Fruit fly (Drosophila melanogaster): Measurements from ENCODE around the gene nesd.

nesd gene

dm6 chr2L:20080772-20081171, 13.0 kb upstream of the nesd start:
- no peak for TF ChIP-seq CG8478 (optimal IDR thresholded peaks at IDR 0.05)
- TF ChIP-seq CTCF (optimal IDR thresholded peaks at IDR 0.05), result no peak

dm6 chr2L:20082155-20082964, 11.4 kb upstream of the nesd start:
- TF ChIP-seq CG8478 (optimal IDR thresholded peaks at IDR 0.05), result no peak
- no peak for TF ChIP-seq CTCF (optimal IDR thresholded peaks at IDR 0.05)

DNA sequence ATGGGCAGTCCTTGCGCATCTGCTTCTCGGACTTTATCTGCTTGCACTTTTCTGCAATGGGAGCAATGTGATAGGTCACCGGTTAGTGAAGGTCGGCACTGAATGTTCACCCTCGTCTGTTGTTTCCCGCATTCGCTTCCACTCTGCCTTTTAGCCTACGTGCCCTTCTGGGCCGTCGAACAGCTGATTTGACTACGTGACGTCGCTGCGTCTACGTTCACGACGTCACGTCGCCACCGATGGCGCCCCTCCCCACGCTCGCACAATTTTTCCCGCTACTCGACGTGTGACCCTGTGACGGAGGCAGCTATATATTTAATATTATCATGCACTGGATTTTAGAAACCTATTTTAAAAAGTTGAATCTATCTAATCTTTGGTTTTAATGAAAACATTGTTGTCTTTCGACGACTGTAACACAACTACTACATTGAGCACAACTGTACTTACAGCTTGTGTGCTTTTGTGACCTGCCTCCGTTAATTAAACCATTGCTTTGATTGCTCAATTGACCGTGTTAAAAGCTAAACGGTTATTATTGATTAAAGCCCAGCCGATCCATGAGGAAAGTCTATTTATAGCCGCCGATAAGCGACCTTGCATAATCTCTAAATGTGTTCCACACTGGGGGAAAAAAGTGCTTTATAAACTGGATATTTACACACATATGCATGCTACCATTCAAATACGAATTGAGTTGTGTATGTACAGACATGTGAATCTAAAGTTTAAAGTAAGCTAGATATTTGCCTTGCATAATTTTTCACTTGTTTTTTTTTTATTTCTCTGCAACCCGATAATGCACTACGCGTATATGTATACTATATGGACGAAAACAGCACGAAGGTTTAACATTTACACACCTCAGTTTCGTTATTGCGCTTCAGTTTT, 10.6 kb upstream of the nesd start:
- TF ChIP-seq CTCF (optimal IDR thresholded peaks at IDR 0.05), result no peak
- no peak for TF ChIP-seq CG8478 (optimal IDR thresholded peaks at IDR 0.05)

- TF ChIP-seq CTCF (optimal IDR thresholded peaks at IDR 0.05), result no peak
Measured at dm6 chr2L:20084068-20084651, 9.6 kb upstream of the nesd start.

dm6 chr2L:20084785-20085555, 8.8 kb upstream of the nesd start, which contains the start of gene fok:
TSS of gene fok (minus strand) at chr2L:20085070.
- TF ChIP-seq CTCF (optimal IDR thresholded peaks at IDR 0.05) (no peak), CG8478 (optimal IDR thresholded peaks at IDR 0.05) (no peak)

- TF ChIP-seq CG8478 (optimal IDR thresholded peaks at IDR 0.05) (no peak), CTCF (optimal IDR thresholded peaks at IDR 0.05) (no peak)
Measured at dm6 chr2L:20086295-20087096, 7.3 kb upstream of the nesd start.

- TF ChIP-seq CG8478 (optimal IDR thresholded peaks at IDR 0.05), result no peak
- no peak for TF ChIP-seq CTCF (optimal IDR thresholded peaks at IDR 0.05)
Measured at dm6 chr2L:20091094-20091679, 2.6 kb upstream of the nesd start, which contains the start of the genes CG10747 and Pyroxd1. TSS of gene CG10747 (minus strand) at chr2L:20091348. TSS of gene Pyroxd1 (plus strand) at chr2L:20091435.

- no peak for TF ChIP-seq CTCF (optimal IDR thresholded peaks at IDR 0.05)
- no peak for TF ChIP-seq CG8478 (optimal IDR thresholded peaks at IDR 0.05)
Measured at dm6 chr2L:20097105-20097631, 3.4 kb downstream of the nesd start, which contains the start of the genes mRpS18B and Kua. TSS of gene mRpS18B (minus strand) at chr2L:20097253. TSS of gene Kua (plus strand) at chr2L:20097581.

DNA sequence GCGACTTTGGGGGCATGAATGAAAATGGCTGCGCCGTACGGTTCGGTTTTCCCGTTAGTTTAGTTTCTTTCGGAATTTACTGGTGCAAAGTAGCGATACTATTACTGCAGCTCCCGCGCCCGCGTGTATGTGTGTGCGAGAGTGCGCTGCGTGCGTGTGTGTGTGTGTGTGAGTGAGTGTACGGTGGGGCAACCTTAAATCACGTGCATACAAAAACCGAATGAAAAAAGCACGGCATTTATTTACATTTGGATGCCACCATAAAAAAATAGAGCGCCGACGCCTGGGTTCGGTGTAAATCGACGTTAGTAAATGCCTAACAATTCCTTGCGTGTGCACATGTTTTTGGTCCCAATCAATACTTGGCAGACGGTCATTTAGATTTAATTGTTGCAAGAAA, 4.0 kb downstream of the nesd start:
- no peak for TF ChIP-seq CTCF (optimal IDR thresholded peaks at IDR 0.05)

DNA sequence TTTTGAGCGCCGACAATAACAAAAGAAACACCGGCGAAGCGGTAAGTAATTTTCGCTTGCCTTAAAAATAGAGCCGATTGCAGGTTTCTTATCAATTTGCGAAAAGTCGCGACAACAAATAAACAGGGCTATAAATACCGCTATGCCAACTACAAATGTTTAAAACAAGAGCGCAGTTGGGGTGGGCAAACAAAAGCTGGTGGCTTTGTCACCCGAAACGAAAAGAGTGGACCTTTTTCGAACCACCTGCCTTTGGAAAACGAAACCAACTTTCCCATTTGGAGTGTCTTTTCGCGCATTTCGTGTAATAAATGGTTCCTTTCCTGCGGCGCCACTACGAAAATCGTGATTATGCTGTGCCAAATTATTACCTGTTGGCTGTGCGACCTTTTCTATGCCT, 4.4 kb downstream of the nesd start:
- TF ChIP-seq CTCF (optimal IDR thresholded peaks at IDR 0.05) (peak in 1 of 2 experiments; percentile 2), CG8478 (optimal IDR thresholded peaks at IDR 0.05) (no peak)

dm6 chr2L:20104050-20104449, 10.3 kb downstream of the nesd start, which contains the start of gene CG13970:
TSS of gene CG13970 (minus strand) at chr2L:20104150.
- TF ChIP-seq CTCF (optimal IDR thresholded peaks at IDR 0.05), result no peak
- TF ChIP-seq CG8478 (optimal IDR thresholded peaks at IDR 0.05), result no peak

DNA sequence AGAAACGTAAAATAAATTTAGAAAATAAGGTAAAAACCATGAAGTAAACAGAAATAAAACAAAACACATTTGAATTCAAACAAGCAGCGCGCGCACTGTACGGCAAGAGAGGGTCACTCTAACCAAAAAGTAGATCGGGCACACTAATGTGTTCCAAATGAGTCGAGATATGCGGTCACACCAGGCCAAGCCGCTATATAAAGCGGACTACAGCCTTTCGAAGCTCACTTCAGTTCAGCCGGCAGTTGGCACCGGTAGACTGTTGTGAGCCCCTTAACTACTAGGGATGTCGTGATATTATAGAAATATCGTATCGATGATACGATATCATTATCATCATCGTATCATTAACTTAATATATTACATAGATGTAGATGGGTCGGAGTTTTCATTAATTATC, 10.8 kb downstream of the nesd start:
- TF ChIP-seq CG8478 (optimal IDR thresholded peaks at IDR 0.05), result no peak
- no peak for TF ChIP-seq CTCF (optimal IDR thresholded peaks at IDR 0.05)

dm6 chr2L:20106595-20106994, 12.8 kb downstream of the nesd start:
- TF ChIP-seq CG8478 (optimal IDR thresholded peaks at IDR 0.05) (no peak), CTCF (optimal IDR thresholded peaks at IDR 0.05) (peak; percentile 72 to 80)
